Fruit fly (Drosophila melanogaster): ENCODE results near the gene Pyroxd1.

Pyroxd1 gene

DNA sequence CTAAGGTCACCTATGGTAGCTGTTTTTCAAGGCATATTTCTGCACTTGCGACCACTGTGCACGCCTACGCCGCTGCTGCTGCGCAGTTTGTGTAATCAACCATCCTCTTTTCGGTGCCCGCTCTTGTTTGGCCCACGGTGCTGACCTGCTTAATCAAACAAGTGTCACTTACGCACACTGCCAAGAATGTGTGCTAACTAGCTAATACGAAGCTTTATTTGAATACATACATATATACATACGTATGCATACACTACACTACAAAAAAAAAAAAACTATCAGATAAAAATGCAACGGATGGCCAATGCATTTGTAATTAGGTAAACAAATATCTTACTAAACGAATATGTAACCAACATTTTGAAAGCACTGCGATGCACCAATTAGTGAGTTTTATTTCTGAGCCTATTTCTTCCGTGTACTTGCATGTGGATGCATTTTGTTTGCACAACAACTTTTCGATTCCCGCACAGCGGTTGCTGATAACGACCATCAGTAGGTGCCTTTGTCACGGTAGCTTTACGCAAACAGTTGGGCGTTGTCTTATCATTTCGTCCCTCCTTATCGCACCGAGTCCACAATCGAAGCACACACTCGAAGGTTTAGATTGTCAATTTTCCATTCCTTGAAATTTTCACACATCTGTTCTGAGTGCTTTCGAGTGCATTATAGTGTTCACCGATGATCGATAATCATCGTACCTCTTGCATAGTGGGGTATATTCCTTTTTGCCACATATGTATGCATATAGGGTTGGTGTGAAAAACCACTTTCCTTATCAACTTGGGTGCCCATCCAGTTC lies 4.7 kb upstream of the Pyroxd1 start (continued):
- TF ChIP-seq zfh1 (GFP tag; IDR thresholded peaks at IDR 0.05) (peak; percentile 88), CG1603 (tag; optimal IDR thresholded peaks at IDR 0.05) (peak; percentile 59), CG14441 (GFP tag; IDR thresholded peaks at IDR 0.05) (peak; percentile 91), CG12299 (tag; optimal IDR thresholded peaks at IDR 0.05) (peak; percentile 67), Sox100B (GFP tag; optimal IDR thresholded peaks at IDR 0.05) (peak; percentile 88), Ptx1 (GFP tag; IDR thresholded peaks at IDR 0.05) (peak; percentile 87), ash1 (GFP tag; optimal IDR thresholded peaks at IDR 0.05) (no peak), ems (GFP tag; optimal IDR thresholded peaks at IDR 0.05) (peak; percentile 75), sim (GFP tag; IDR thresholded peaks at IDR 0.05) (peak; percentile 59; the same call in 1 of the 2 replicates), CG8290 (GFP tag; optimal IDR thresholded peaks at IDR 0.05) (peak; percentile 27), CG8290 (tag; optimal IDR thresholded peaks at IDR 0.05) (peak; percentile 21 to 63), CG12769 (tag; optimal IDR thresholded peaks at IDR 0.05) (peak; percentile 29), CG11085 (GFP tag; IDR thresholded peaks at IDR 0.05) (peak; percentile 47), NFAT (GFP tag; IDR thresholded peaks at IDR 0.05) (peak; percentile 15; the same call in 1 of the 2 replicates), Optix (GFP tag; IDR thresholded peaks at IDR 0.05) (peak; percentile 77), Gsc (GFP tag; IDR thresholded peaks at IDR 0.05) (peak; percentile 66; the same call in 1 of the 2 replicates), CG7839 (tag; optimal IDR thresholded peaks at IDR 0.05) (peak; percentile 83), her (GFP tag; optimal IDR thresholded peaks at IDR 0.05) (peak; percentile 77), ap (GFP tag; IDR thresholded peaks at IDR 0.05) (peak; percentile 83), Sox102F (GFP tag; optimal IDR thresholded peaks at IDR 0.05) (peak; percentile 88), rib (GFP tag; IDR thresholded peaks at IDR 0.05) (peak; percentile 71), insv (GFP tag; optimal IDR thresholded peaks at IDR 0.05) (peak; percentile 8 to 19), CG1024 (GFP tag; IDR thresholded peaks at IDR 0.05) (peak; percentile 78), MTF-1 (GFP tag; optimal IDR thresholded peaks at IDR 0.05; ENCODE audit: borderline replicate concordance) (peak; percentile 69), ATbp (GFP tag; optimal IDR thresholded peaks at IDR 0.05) (peak; percentile 92), CG32532 (GFP tag; IDR thresholded peaks at IDR 0.05) (peak; percentile 73), CG9609 (GFP tag; optimal IDR thresholded peaks at IDR 0.05) (peak; percentile 78), CG5953 (GFP tag; IDR thresholded peaks at IDR 0.05) (peak; percentile 83), Doc2 (GFP tag; IDR thresholded peaks at IDR 0.05) (peak; percentile 42; the same call in 1 of the 2 replicates), D19B (GFP tag; optimal IDR thresholded peaks at IDR 0.05) (peak; percentile 62), seq (GFP tag; IDR thresholded peaks at IDR 0.05) (peak; percentile 90), Tbp (GFP tag; optimal IDR thresholded peaks at IDR 0.05) (no peak), CG13894 (tag; optimal IDR thresholded peaks at IDR 0.05) (peak; percentile 14), Fer1 (GFP tag; optimal IDR thresholded peaks at IDR 0.05) (peak; percentile 89), odd (GFP tag; optimal IDR thresholded peaks at IDR 0.05) (peak; percentile 82), CG6765 (GFP tag; optimal IDR thresholded peaks at IDR 0.05) (peak; percentile 68), NK7.1 (GFP tag; optimal IDR thresholded peaks at IDR 0.05) (peak; percentile 32), Fer2 (tag; optimal IDR thresholded peaks at IDR 0.05) (peak; percentile 1), CG2678 (tag; optimal IDR thresholded peaks at IDR 0.05) (peak; percentile 87), CG15073 (GFP tag; optimal IDR thresholded peaks at IDR 0.05) (peak; percentile 40), CG4820 (GFP tag; optimal IDR thresholded peaks at IDR 0.05) (peak; percentile 78), CG17385 (GFP tag; optimal IDR thresholded peaks at IDR 0.05) (peak; percentile 81), CG2875 (GFP tag; optimal IDR thresholded peaks at IDR 0.05) (peak; percentile 87), abd-A (tag; optimal IDR thresholded peaks at IDR 0.05) (peak; percentile 19), CG4707 (GFP tag; optimal IDR thresholded peaks at IDR 0.05) (peak; percentile 88), Dek (tag; optimal IDR thresholded peaks at IDR 0.05) (peak; percentile 77), CG14965 (GFP tag; optimal IDR thresholded peaks at IDR 0.05; ENCODE audit: borderline replicate concordance) (peak; percentile 32), lola (GFP tag; optimal IDR thresholded peaks at IDR 0.05) (peak in 1 of 3 experiments; percentile 73), danr (GFP tag; IDR thresholded peaks at IDR 0.05) (peak; percentile 63)
